Worm (Caenorhabditis elegans) whole organism, young adult: ENCODE results near the gene EGAP1.5.

Experiments used
- C06A6.2 ChIP-seq: fragments of 200-800 bp; sonication (Bioruptor generic); conservative IDR thresholded peaks from 2 replicates; pipeline ENCODE4 v1.3.6; 2022; ENCODE audit warnings: missing genetic modification characterization, missing compliant biosample characterization
- tbx-9 ChIP-seq: sonication (generic microtip); optimal IDR thresholded peaks from 2 replicates; lab custom pipeline; 2016; ENCODE audit warnings: borderline replicate concordance, missing genetic modification characterization, inconsistent platforms, missing compliant biosample characterization
- ztf-6 ChIP-seq: fragments of 200-800 bp; sonication (Bioruptor generic); IDR thresholded peaks from 2 replicates; pipeline ENCODE4 v1.3.6; 2022; ENCODE audit warnings: missing genetic modification reagents, missing genetic modification characterization, missing compliant biosample characterization

- TF ChIP-seq C06A6.2 (GFP tag; lab: Robert Waterston, UW) (no peak), tbx-9 (tag; lab: Kevin White, UChicago) (no peak), ztf-6 (GFP tag; lab: Robert Waterston, UW) (no peak)
These were observed 27.5 kb downstream of the EGAP1.5 start for ce11 chrIII:5959049-5959448.
